Worm (Caenorhabditis elegans): Measurements from ENCODE around the gene dmd-4.

- TF ChIP-seq elt-2 (tag; optimal IDR thresholded peaks at IDR 0.05) (no peak), skn-1 (tag; optimal IDR thresholded peaks at IDR 0.05) (no peak), nhr-237 (tag; optimal IDR thresholded peaks at IDR 0.05) (no peak)
Observed at ce11 chrX:14819495-14819894, 42.2 kb downstream of the dmd-4 start.
